Fruit fly (Drosophila melanogaster) whole organism, prepupa: ENCODE measurements around the gene TotM.

Source experiments
- Blimp-1 ChIP-seq: fragments of 200-800 bp; sonication (Bioruptor generic); optimal IDR thresholded peaks from 3 replicates; lab custom pipeline; 2017; ENCODE audit warnings: missing biosample characterization, missing genetic modification characterization, mild to moderate bottlenecking, moderate library complexity, missing genetic modification reagents
- CG1621 ChIP-seq: fragments of 200-800 bp; sonication (Bioruptor generic); optimal IDR thresholded peaks from 3 replicates; lab custom pipeline; 2018; ENCODE audit warnings: missing biosample characterization, mild to moderate bottlenecking, missing genetic modification characterization
- CG6163 ChIP-seq: fragments of 200-800 bp; sonication (Bioruptor generic); IDR thresholded peaks from 3 replicates; pipeline ENCODE4 v1.3.6; 2022; ENCODE audit warnings: missing biosample characterization, missing genetic modification characterization
- CG6854 ChIP-seq: fragments of 200-800 bp; sonication (Bioruptor generic); optimal IDR thresholded peaks from 2 replicates; lab custom pipeline; 2017; ENCODE audit warnings: missing biosample characterization, mild to moderate bottlenecking, missing genetic modification characterization
- CG8319 ChIP-seq: fragments of 200-800 bp; sonication (Bioruptor generic); optimal IDR thresholded peaks from 3 replicates; lab custom pipeline; 2016; ENCODE audit warnings: missing biosample characterization, missing genetic modification characterization
- cyc ChIP-seq: fragments of 200-800 bp; sonication (Bioruptor generic); optimal IDR thresholded peaks from 3 replicates; lab custom pipeline; 2016; ENCODE audit warnings: missing biosample characterization, missing genetic modification characterization
- spab ChIP-seq: fragments of 200-800 bp; sonication (Bioruptor generic); optimal IDR thresholded peaks from 2 replicates; lab custom pipeline; 2017; ENCODE audit warnings: missing biosample characterization, mild to moderate bottlenecking, missing genetic modification characterization, missing genetic modification reagents

DNA sequence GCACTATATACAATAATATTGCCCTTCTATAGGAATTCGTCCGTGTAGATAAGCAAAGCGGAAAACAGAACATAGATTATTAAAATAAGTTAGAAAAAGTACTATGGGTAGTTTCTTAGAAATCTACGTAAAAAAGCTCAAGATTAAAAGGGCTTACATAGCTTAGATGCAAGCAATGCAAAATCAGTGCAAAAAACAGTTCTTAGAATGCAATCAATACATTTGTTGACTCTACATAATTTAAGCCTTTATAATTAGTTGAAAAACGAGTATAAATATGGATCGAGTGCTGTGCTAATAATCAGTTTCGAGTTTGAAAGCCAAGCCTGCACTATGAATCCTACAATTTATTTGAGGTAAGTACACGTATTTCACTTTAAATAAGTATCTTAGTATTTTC is at the start of gene TotM:
- TF ChIP-seq CG6163 (GFP tag; lab: Robert Waterston, UW), result no peak
- no peak for TF ChIP-seq CG1621
- no peak for TF ChIP-seq CG6854
- no peak for TF ChIP-seq CG8319 (GFP tag; lab: Kevin White, UChicago)
- no peak for TF ChIP-seq Blimp-1
- TF ChIP-seq cyc (GFP tag; lab: Kevin White, UChicago), result no peak
- no peak for TF ChIP-seq spab (GFP tag; lab: Kevin White, UChicago)
